Worm (Caenorhabditis elegans) whole organism, L3 larva: ENCODE results near the gene F10A3.12.

Source experiments
- ZK546.5 ChIP-seq: sonication (generic microtip); optimal IDR thresholded peaks from 2 replicates; lab custom pipeline; 2017; ENCODE audit warnings: missing biosample characterization, missing genetic modification characterization
- aly-2 ChIP-seq: fragments of 150-350 bp; optimal IDR thresholded peaks from 2 replicates; lab custom pipeline; 2014; ENCODE audit warnings: missing biosample characterization, missing genetic modification characterization
- ceh-28 ChIP-seq: fragments of 150-350 bp; optimal IDR thresholded peaks from 2 replicates; lab custom pipeline; 2014; ENCODE audit warnings: missing biosample characterization, missing genetic modification reagents, missing genetic modification characterization
- ceh-9 ChIP-seq: sonication (generic microtip); optimal IDR thresholded peaks from 2 replicates; lab custom pipeline; 2018; ENCODE audit warnings: missing biosample characterization, missing genetic modification characterization
- daf-12 ChIP-seq: fragments of 150-350 bp; optimal IDR thresholded peaks from 2 replicates; lab custom pipeline; 2014; ENCODE audit warnings: missing biosample characterization, missing genetic modification reagents, missing genetic modification characterization
- egl-27 ChIP-seq: sonication (generic microtip); optimal IDR thresholded peaks from 4 replicates; lab custom pipeline; 2017; ENCODE audit warnings: missing biosample characterization, missing genetic modification reagents, missing genetic modification characterization
- egl-5 ChIP-seq: fragments of 150-350 bp; optimal IDR thresholded peaks from 2 replicates; lab custom pipeline; 2017; ENCODE audit warnings: missing biosample characterization, missing genetic modification reagents, missing genetic modification characterization, inconsistent platforms
- elt-2 ChIP-seq: sonication (generic microtip); optimal IDR thresholded peaks from 2 replicates; lab custom pipeline; 2016; ENCODE audit warnings: missing genetic modification reagents, mild to moderate bottlenecking, missing genetic modification characterization, missing compliant biosample characterization
- elt-3 ChIP-seq, 3 experiments: fragments of 150-350 bp in 1 of 3; sonication (generic microtip) in 2 of 3; optimal IDR thresholded peaks; 2 replicates in 2 of 3; 4 replicates in 1 of 3; lab custom pipeline; 2014 to 2017; ENCODE audit warnings: missing biosample characterization in 3 of 3, missing genetic modification characterization in 3 of 3
- eor-1 ChIP-seq, 2 experiments: fragments of 150-350 bp; optimal IDR thresholded peaks; 2 replicates each; lab custom pipeline; 2014 to 2018; ENCODE audit warnings: missing biosample characterization in 2 of 2, missing genetic modification characterization in 2 of 2
- fkh-2 ChIP-seq: fragments of 150-350 bp; optimal IDR thresholded peaks from 2 replicates; lab custom pipeline; 2014; ENCODE audit warnings: missing biosample characterization, missing genetic modification reagents, missing genetic modification characterization
- hmg-11 ChIP-seq: sonication (generic microtip); optimal IDR thresholded peaks from 2 replicates; lab custom pipeline; 2016; ENCODE audit warnings: missing genetic modification characterization, missing compliant biosample characterization
- lin-15B ChIP-seq: fragments of 150-350 bp; optimal IDR thresholded peaks from 2 replicates; lab custom pipeline; 2014; ENCODE audit warnings: missing biosample characterization, missing genetic modification characterization
- lsy-12 ChIP-seq: sonication (generic microtip); optimal IDR thresholded peaks from 2 replicates; lab custom pipeline; 2016; ENCODE audit warnings: mild to moderate bottlenecking, missing genetic modification characterization, missing compliant biosample characterization
- mdl-1 ChIP-seq: fragments of 150-350 bp; optimal IDR thresholded peaks from 2 replicates; lab custom pipeline; 2014; ENCODE audit warnings: missing biosample characterization, missing genetic modification characterization
- mml-1 ChIP-seq: fragments of 150-350 bp; sonication (generic microtip); optimal IDR thresholded peaks from 3 replicates; lab custom pipeline; 2014; ENCODE audit warnings: missing biosample characterization, missing genetic modification characterization
- nfya-1 ChIP-seq: sonication (generic microtip); optimal IDR thresholded peaks from 2 replicates; lab custom pipeline; 2017; ENCODE audit warnings: missing genetic modification characterization, mild to moderate bottlenecking, missing compliant biosample characterization, antibody characterized with exemption, moderate library complexity; ENCODE audit not compliant: insufficient read depth
- nhr-12 ChIP-seq: fragments of 150-350 bp; optimal IDR thresholded peaks from 2 replicates; lab custom pipeline; 2014; ENCODE audit warnings: missing biosample characterization, missing genetic modification characterization
- nhr-23 ChIP-seq: fragments of 150-350 bp; optimal IDR thresholded peaks from 2 replicates; lab custom pipeline; 2014; ENCODE audit warnings: missing biosample characterization, missing genetic modification reagents, missing genetic modification characterization
- nhr-237 ChIP-seq: fragments of 150-350 bp; optimal IDR thresholded peaks from 2 replicates; lab custom pipeline; 2014; ENCODE audit warnings: missing biosample characterization, missing genetic modification characterization
- nhr-25 ChIP-seq: sonication (generic microtip); optimal IDR thresholded peaks from 2 replicates; lab custom pipeline; 2017; ENCODE audit warnings: missing biosample characterization, missing genetic modification characterization
- nhr-28 ChIP-seq: fragments of 150-350 bp; optimal IDR thresholded peaks from 2 replicates; lab custom pipeline; 2014; ENCODE audit warnings: missing biosample characterization, missing genetic modification characterization
- nhr-43 ChIP-seq: sonication (generic microtip); optimal IDR thresholded peaks from 2 replicates; lab custom pipeline; 2016; ENCODE audit warnings: mild to moderate bottlenecking, missing genetic modification characterization, missing compliant biosample characterization; ENCODE audit not compliant: poor library complexity, severe bottlenecking
- nhr-76 ChIP-seq: fragments of 150-350 bp; sonication (generic microtip); optimal IDR thresholded peaks from 5 replicates; lab custom pipeline; 2014; ENCODE audit warnings: missing biosample characterization, missing genetic modification characterization
- nhr-77 ChIP-seq: fragments of 150-350 bp; optimal IDR thresholded peaks from 2 replicates; lab custom pipeline; 2014; ENCODE audit warnings: missing biosample characterization, missing genetic modification characterization
- pha-4 ChIP-seq: fragments of 150-350 bp; optimal IDR thresholded peaks from 2 replicates; lab custom pipeline; 2014; ENCODE audit warnings: missing biosample characterization, missing genetic modification reagents, missing genetic modification characterization
- pqm-1 ChIP-seq: fragments of 150-350 bp; optimal IDR thresholded peaks from 2 replicates; lab custom pipeline; 2017; ENCODE audit warnings: missing biosample characterization, missing genetic modification characterization, inconsistent platforms
- skn-1 ChIP-seq: fragments of 150-350 bp; optimal IDR thresholded peaks from 2 replicates; lab custom pipeline; 2014; ENCODE audit warnings: missing biosample characterization, missing genetic modification characterization
- snpc-4 ChIP-seq: fragments of 150-350 bp; optimal IDR thresholded peaks from 2 replicates; lab custom pipeline; 2014; ENCODE audit warnings: missing biosample characterization, missing genetic modification characterization
- tbx-2 ChIP-seq: sonication (generic microtip); optimal IDR thresholded peaks from 2 replicates; lab custom pipeline; 2016; ENCODE audit warnings: mild to moderate bottlenecking, missing genetic modification characterization, missing compliant biosample characterization
- unc-39 ChIP-seq: sonication (generic microtip); optimal IDR thresholded peaks from 4 replicates; lab custom pipeline; 2017; ENCODE audit warnings: missing biosample characterization, missing genetic modification characterization
- unc-62 ChIP-seq: fragments of 150-350 bp; sonication (generic microtip); optimal IDR thresholded peaks from 4 replicates; lab custom pipeline; 2014; ENCODE audit warnings: missing biosample characterization, missing genetic modification reagents, missing genetic modification characterization
- zag-1 ChIP-seq: fragments of 150-350 bp; optimal IDR thresholded peaks from 2 replicates; lab custom pipeline; 2014; ENCODE audit warnings: missing biosample characterization, missing genetic modification characterization
- ztf-11 ChIP-seq: fragments of 150-350 bp; optimal IDR thresholded peaks from 2 replicates; lab custom pipeline; 2014; ENCODE audit warnings: missing biosample characterization, missing genetic modification characterization

F10A3.12 gene

DNA sequence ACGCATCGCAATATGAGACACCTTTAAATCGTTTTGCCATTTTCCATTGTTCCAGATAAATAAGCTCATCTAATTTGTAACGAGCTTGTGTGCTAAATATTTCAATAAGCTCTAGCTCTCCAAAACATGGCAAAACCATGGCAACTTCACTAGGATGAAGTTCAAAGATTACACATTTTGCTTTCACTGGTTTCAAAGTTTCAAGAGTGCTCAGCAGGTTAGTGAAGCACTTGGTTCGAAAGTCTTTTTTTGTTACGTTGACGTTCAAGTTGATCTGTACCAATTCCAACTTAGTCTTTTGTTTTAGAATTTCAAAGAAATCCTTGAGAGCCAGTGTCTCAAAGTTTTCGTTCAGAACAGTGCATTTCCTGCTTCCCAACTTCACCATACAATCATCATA lies 21.4 kb upstream of the F10A3.12 start, which contains the start of gene fbxa-18:
TSS of gene fbxa-18 (plus strand) at position 301 of the 400 bp plus-strand sequence.
- TF ChIP-seq unc-39 (tag; lab: Kevin White, UChicago) (no peak), ceh-9 (tag; lab: Kevin White, UChicago) (no peak), snpc-4 (tag; lab: Kevin White, UChicago) (no peak), nhr-23 (tag; lab: Kevin White, UChicago) (no peak), nhr-28 (no peak), pha-4 (no peak), lsy-12 (tag; lab: Kevin White, UChicago) (no peak), nfya-1 (tag; lab: Kevin White, UChicago) (no peak), mdl-1 (tag; lab: Kevin White, UChicago) (no peak), tbx-2 (tag; lab: Kevin White, UChicago) (no peak), nhr-12 (tag; lab: Kevin White, UChicago) (no peak), nhr-237 (tag; lab: Kevin White, UChicago) (no peak), mml-1 (tag; lab: Kevin White, UChicago) (no peak), elt-2 (tag; lab: Kevin White, UChicago) (no peak), nhr-43 (tag; lab: Kevin White, UChicago) (no peak), aly-2 (tag; lab: Kevin White, UChicago) (no peak)

DNA sequence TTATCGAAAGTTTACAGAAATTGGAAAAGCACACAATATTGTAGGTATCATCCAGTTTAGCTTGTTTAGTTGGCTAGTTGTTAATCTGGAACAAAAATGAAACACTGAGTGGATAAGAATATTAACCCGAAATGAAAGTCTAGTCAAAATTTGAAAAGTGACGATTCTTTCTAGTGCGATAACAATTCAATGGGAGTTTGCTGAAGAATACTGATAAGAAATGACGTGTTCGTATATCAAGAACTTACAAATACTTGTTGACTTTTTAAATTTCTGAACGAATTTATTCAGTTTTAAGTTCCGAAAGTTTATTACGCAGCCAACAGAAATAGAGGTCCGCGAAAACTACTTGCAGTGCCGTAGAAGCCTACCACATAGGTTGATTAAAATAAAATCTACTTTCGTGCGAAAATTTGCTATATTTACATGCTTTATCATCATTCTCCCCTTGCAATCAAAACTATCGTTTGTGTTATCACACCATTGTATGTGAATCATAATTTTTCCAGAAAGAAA lies 20.7 kb upstream of the F10A3.12 start, which contains the start of gene fbxa-88:
TSS of gene fbxa-88 (minus strand) at position 51 of the 516 bp plus-strand sequence.
- TF ChIP-seq skn-1 (tag; lab: Kevin White, UChicago) (peak; percentile 15), elt-2 (tag; lab: Kevin White, UChicago) (peak; percentile 80), nhr-76 (tag; lab: Kevin White, UChicago) (no peak), pqm-1 (tag; lab: Kevin White, UChicago) (peak; percentile 58)

- TF ChIP-seq pha-4, result no peak
- no peak for TF ChIP-seq tbx-2 (tag; lab: Kevin White, UChicago)
- TF ChIP-seq elt-3 (tag; optimal IDR thresholded peaks at IDR 0.05; lab: Kevin White, UChicago), result no peak
- no peak for TF ChIP-seq egl-5 (tag; lab: Kevin White, UChicago)
- TF ChIP-seq skn-1 (tag; lab: Kevin White, UChicago), result no peak
- no peak for TF ChIP-seq unc-62 (GFP tag; lab: Kevin White, UChicago)
- no peak for TF ChIP-seq ZK546.5
- no peak for TF ChIP-seq egl-27 (tag; lab: Kevin White, UChicago)
- TF ChIP-seq nhr-76 (tag; lab: Kevin White, UChicago), result no peak
- no peak for TF ChIP-seq lin-15B
- no peak for TF ChIP-seq nhr-23 (tag; lab: Kevin White, UChicago)
- TF ChIP-seq ceh-28 (tag; lab: Kevin White, UChicago), result no peak
- no peak for TF ChIP-seq fkh-2 (tag; lab: Kevin White, UChicago)
- TF ChIP-seq ztf-11, result no peak
- TF ChIP-seq nhr-12 (tag; lab: Kevin White, UChicago), result no peak
- TF ChIP-seq hmg-11 (tag; lab: Kevin White, UChicago), result no peak
- TF ChIP-seq lsy-12 (tag; lab: Kevin White, UChicago), result no peak
- TF ChIP-seq eor-1 (tag; optimal IDR thresholded peaks at IDR 0.05; lab: Kevin White, UChicago), result no peak
- TF ChIP-seq nhr-77, result no peak
- no peak for TF ChIP-seq mdl-1 (tag; lab: Kevin White, UChicago)
Measured at ce11 chrV:16145009-16145408, 18.8 kb upstream of the F10A3.12 start.

ce11 chrV:16148805-16149204 lies 15.0 kb upstream of the F10A3.12 start, which contains the start of gene F10A3.4:
TSS of gene F10A3.4 (plus strand) at chrV:16149105.
- TF ChIP-seq daf-12 (tag; lab: Kevin White, UChicago) (no peak), egl-27 (tag; lab: Kevin White, UChicago) (no peak), nhr-25 (tag; lab: Kevin White, UChicago) (no peak), elt-2 (tag; lab: Kevin White, UChicago) (peak; percentile 15)

- TF ChIP-seq nfya-1 (tag; lab: Kevin White, UChicago) (no peak), nhr-43 (tag; lab: Kevin White, UChicago) (no peak), hmg-11 (tag; lab: Kevin White, UChicago) (no peak), zag-1 (tag; lab: Kevin White, UChicago) (no peak), mdl-1 (tag; lab: Kevin White, UChicago) (no peak), daf-12 (tag; lab: Kevin White, UChicago) (no peak)
Measured at ce11 chrV:16153375-16153774, 10.4 kb upstream of the F10A3.12 start, which contains the start of gene str-254. TSS of gene str-254 (minus strand) at chrV:16153475.
